Worm (Caenorhabditis elegans) whole organism, L4 larva: ENCODE data around the gene R05A10.1.

Experiments used
- ceh-28 ChIP-seq: fragments of 150-350 bp; optimal IDR thresholded peaks from 2 replicates; lab custom pipeline; 2014; ENCODE audit warnings: missing biosample characterization, missing genetic modification reagents, missing genetic modification characterization
- egl-27 ChIP-seq: sonication (generic microtip); optimal IDR thresholded peaks from 3 replicates; lab custom pipeline; 2017; ENCODE audit warnings: missing biosample characterization, missing genetic modification reagents, missing genetic modification characterization
- fos-1 ChIP-seq: fragments of 150-350 bp; optimal IDR thresholded peaks from 2 replicates; lab custom pipeline; 2014; ENCODE audit warnings: missing biosample characterization, missing genetic modification characterization
- jun-1 ChIP-seq: fragments of 150-350 bp; optimal IDR thresholded peaks from 2 replicates; lab custom pipeline; 2014; ENCODE audit warnings: missing biosample characterization, missing genetic modification reagents, missing genetic modification characterization
- lin-15B ChIP-seq: fragments of 150-350 bp; sonication (generic microtip); optimal IDR thresholded peaks from 3 replicates; lab custom pipeline; 2014; ENCODE audit warnings: missing biosample characterization, missing genetic modification characterization
- mdl-1 ChIP-seq, 2 experiments: fragments of 150-350 bp in 1 of 2; sonication (generic microtip) in 1 of 2; optimal IDR thresholded peaks; 2 replicates each; lab custom pipeline; 2014 to 2017; ENCODE audit warnings: missing biosample characterization in 2 of 2, missing genetic modification characterization in 2 of 2
- set-16 ChIP-seq: fragments of 200-800 bp; sonication (Bioruptor generic); IDR thresholded peaks from 2 replicates; pipeline ENCODE4 v1.3.6; 2022; ENCODE audit warnings: missing genetic modification reagents, missing genetic modification characterization, missing compliant biosample characterization

- TF ChIP-seq set-16 (no peak), jun-1 (tag; lab: Kevin White, UChicago) (no peak), egl-27 (tag; lab: Kevin White, UChicago) (no peak), fos-1 (tag; lab: Kevin White, UChicago) (no peak), ceh-28 (tag; lab: Kevin White, UChicago) (no peak), mdl-1 (tag; optimal IDR thresholded peaks at IDR 0.05; lab: Kevin White, UChicago) (no peak), lin-15B (no peak)
Observed at ce11 chrIV:14158086-14158485, 24.1 kb upstream of the R05A10.1 start, which contains the start of gene R05A10.8.
